Worm (Caenorhabditis elegans) whole organism, L1 larva: ENCODE results near the gene C25F9.13.

ENCODE experiments used
- C04F5.9 ChIP-seq: sonication (generic microtip); optimal IDR thresholded peaks from 2 replicates; lab custom pipeline; 2016; ENCODE audit warnings: missing genetic modification characterization, missing compliant biosample characterization
- Y116A8C.19 ChIP-seq: sonication (generic microtip); optimal IDR thresholded peaks from 2 replicates; lab custom pipeline; 2016; ENCODE audit warnings: missing compliant biosample characterization, missing genetic modification characterization, borderline replicate concordance
- aha-1 ChIP-seq: fragments of 150-350 bp; optimal IDR thresholded peaks from 2 replicates; lab custom pipeline; 2014; ENCODE audit warnings: missing biosample characterization, missing genetic modification characterization
- alr-1 ChIP-seq: fragments of 200-800 bp; sonication (Bioruptor generic); optimal IDR thresholded peaks from 2 replicates; lab custom pipeline; 2018; ENCODE audit warnings: borderline replicate concordance, mild to moderate bottlenecking, missing genetic modification characterization, missing compliant biosample characterization
- aly-2 ChIP-seq: fragments of 150-350 bp; optimal IDR thresholded peaks from 2 replicates; lab custom pipeline; 2014; ENCODE audit warnings: missing biosample characterization, missing genetic modification characterization
- ceh-8 ChIP-seq: fragments of 200-800 bp; sonication (Bioruptor generic); optimal IDR thresholded peaks from 2 replicates; lab custom pipeline; 2018; ENCODE audit warnings: mild to moderate bottlenecking, missing genetic modification characterization, moderate library complexity, missing compliant biosample characterization
- efl-1 ChIP-seq, 4 experiments: fragments of 150-350 bp; optimal IDR thresholded peaks in 3 of 4; peaks in 1 of 4; 1 replicate in 1 of 4; 2 replicates in 3 of 4; lab custom pipeline; 2014; ENCODE audit warnings: missing biosample characterization in 2 of 4, missing genetic modification characterization in 2 of 4, missing genetic modification reagents in 2 of 4
- egl-13 ChIP-seq: sonication (generic microtip); optimal IDR thresholded peaks from 2 replicates; lab custom pipeline; 2016; ENCODE audit warnings: missing genotype, missing genetic modification reagents, missing genetic modification characterization, missing compliant biosample characterization
- elt-3 ChIP-seq, 6 experiments: fragments of 150-350 bp in 1 of 6; sonication (generic microtip); optimal IDR thresholded peaks; 2 replicates each; lab custom pipeline; 2017 to 2018; ENCODE audit warnings: missing biosample characterization in 6 of 6, missing genetic modification characterization in 6 of 6, inconsistent platforms in 1 of 6
- ets-5 ChIP-seq: fragments of 200-800 bp; sonication (Bioruptor generic); IDR thresholded peaks from 2 replicates; pipeline ENCODE4 v1.3.6; 2022; ENCODE audit warnings: missing genetic modification characterization, missing compliant biosample characterization
- fkh-10 ChIP-seq: sonication (generic microtip); optimal IDR thresholded peaks from 2 replicates; lab custom pipeline; 2017; ENCODE audit warnings: missing biosample characterization, missing genetic modification reagents, missing genetic modification characterization
- fkh-4 ChIP-seq: sonication (generic microtip); optimal IDR thresholded peaks from 2 replicates; lab custom pipeline; 2016; ENCODE audit warnings: missing compliant biosample characterization, missing genetic modification characterization, borderline replicate concordance
- irx-1 ChIP-seq: sonication (generic microtip); optimal IDR thresholded peaks from 2 replicates; lab custom pipeline; 2016; ENCODE audit warnings: missing genetic modification characterization, missing compliant biosample characterization
- isw-1 ChIP-seq: fragments of 200-800 bp; sonication (Bioruptor generic); IDR thresholded peaks from 2 replicates; pipeline ENCODE4 v1.3.6; 2022; ENCODE audit warnings: missing genetic modification characterization, missing compliant biosample characterization
- lin-39 ChIP-seq: fragments of 150-350 bp; optimal IDR thresholded peaks from 2 replicates; lab custom pipeline; 2014; ENCODE audit warnings: missing biosample characterization, missing genetic modification reagents, missing genetic modification characterization
- mab-9 ChIP-seq: fragments of 200-800 bp; sonication (Bioruptor generic); IDR thresholded peaks from 2 replicates; pipeline ENCODE4 v1.3.6; 2022; ENCODE audit warnings: missing genetic modification reagents, missing genetic modification characterization, missing compliant biosample characterization
- mdl-1 ChIP-seq, 2 experiments: fragments of 150-350 bp; optimal IDR thresholded peaks; 2 replicates each; lab custom pipeline; 2014 to 2017; ENCODE audit warnings: missing biosample characterization in 2 of 2, missing genetic modification characterization in 2 of 2, inconsistent platforms in 1 of 2
- mef-2 ChIP-seq: fragments of 150-350 bp; optimal IDR thresholded peaks from 2 replicates; lab custom pipeline; 2014; ENCODE audit warnings: missing biosample characterization, missing genetic modification characterization
- nhr-12 ChIP-seq: sonication (generic microtip); optimal IDR thresholded peaks from 2 replicates; lab custom pipeline; 2017; ENCODE audit warnings: missing biosample characterization, missing genetic modification characterization
- nhr-237 ChIP-seq: fragments of 150-350 bp; optimal IDR thresholded peaks from 2 replicates; lab custom pipeline; 2014; ENCODE audit warnings: missing biosample characterization, missing genetic modification characterization
- nhr-71 ChIP-seq: sonication (generic microtip); optimal IDR thresholded peaks from 2 replicates; lab custom pipeline; 2016; ENCODE audit warnings: mild to moderate bottlenecking, missing genetic modification characterization, moderate library complexity, missing compliant biosample characterization
- nhr-76 ChIP-seq: sonication (generic microtip); optimal IDR thresholded peaks from 2 replicates; lab custom pipeline; 2017; ENCODE audit warnings: missing biosample characterization, missing genetic modification characterization
- nhr-85 ChIP-seq: sonication (generic microtip); peaks from one replicate; lab custom pipeline; 2016; ENCODE audit warnings: missing genetic modification characterization, inconsistent platforms, missing compliant biosample characterization
- rnt-1 ChIP-seq: sonication (generic microtip); optimal IDR thresholded peaks from 2 replicates; lab custom pipeline; 2016; ENCODE audit warnings: mild to moderate bottlenecking, missing genetic modification characterization, moderate library complexity, missing compliant biosample characterization
- sptf-1 ChIP-seq: fragments of 150-350 bp; optimal IDR thresholded peaks from 2 replicates; lab custom pipeline; 2014; ENCODE audit warnings: missing biosample characterization, missing genetic modification characterization
- sup-37 ChIP-seq: fragments of 200-800 bp; sonication (Bioruptor generic); optimal IDR thresholded peaks from 2 replicates; lab custom pipeline; 2018; ENCODE audit warnings: mild to moderate bottlenecking, missing genetic modification characterization, missing compliant biosample characterization
- tbx-2 ChIP-seq: sonication (generic microtip); optimal IDR thresholded peaks from 2 replicates; lab custom pipeline; 2016; ENCODE audit warnings: missing genetic modification characterization, missing compliant biosample characterization
- unc-62 ChIP-seq: fragments of 150-350 bp; optimal IDR thresholded peaks from 2 replicates; lab custom pipeline; 2014; ENCODE audit warnings: missing biosample characterization, missing genetic modification reagents, missing genetic modification characterization
- unc-86 ChIP-seq: sonication (generic microtip); optimal IDR thresholded peaks from 2 replicates; lab custom pipeline; 2016; ENCODE audit warnings: missing genetic modification characterization, missing compliant biosample characterization
- vab-15 ChIP-seq: sonication (generic microtip); optimal IDR thresholded peaks from 2 replicates; lab custom pipeline; 2017; ENCODE audit warnings: missing genotype, mild to moderate bottlenecking, missing genetic modification characterization, missing compliant biosample characterization
- xbp-1 ChIP-seq: sonication (generic microtip); optimal IDR thresholded peaks from 2 replicates; lab custom pipeline; 2016; ENCODE audit warnings: missing genetic modification characterization, missing compliant biosample characterization
- zag-1 ChIP-seq: fragments of 150-350 bp; optimal IDR thresholded peaks from 2 replicates; lab custom pipeline; 2014; ENCODE audit warnings: missing biosample characterization, missing genetic modification characterization
- zip-4 ChIP-seq: fragments of 200-800 bp; sonication (Bioruptor generic); optimal IDR thresholded peaks from 2 replicates; lab custom pipeline; 2018; ENCODE audit warnings: mild to moderate bottlenecking, missing genetic modification characterization, moderate library complexity, missing compliant biosample characterization
- ztf-11 ChIP-seq, 2 experiments: sonication (generic microtip); optimal IDR thresholded peaks; 2 replicates each; lab custom pipeline; 2016 to 2017; ENCODE audit warnings: missing genetic modification characterization in 2 of 2, missing biosample characterization in 1 of 2, missing compliant biosample characterization in 1 of 2

Gene C25F9.13

ce11 chrV:19371253-19371652, 27.5 kb downstream of the C25F9.13 start, which contains the start of gene Y43F8A.2:
Gene Y43F8A.2 (plus strand): TSS chrV:19371553.
- no peak for TF ChIP-seq alr-1
- no peak for TF ChIP-seq isw-1 (GFP tag; lab: Robert Waterston, UW)
- no peak for TF ChIP-seq nhr-71 (tag; lab: Kevin White, UChicago)
- no peak for TF ChIP-seq zip-4 (GFP tag; lab: Kevin White, UChicago)
- no peak for TF ChIP-seq xbp-1
- no peak for TF ChIP-seq aha-1 (tag; lab: Kevin White, UChicago)
- no peak for TF ChIP-seq fkh-4 (tag; lab: Kevin White, UChicago)
- no peak for TF ChIP-seq aly-2 (tag; lab: Kevin White, UChicago)
- TF ChIP-seq unc-62 (GFP tag; lab: Kevin White, UChicago) = no peak
- no peak for TF ChIP-seq ztf-11 (tag; optimal IDR thresholded peaks at IDR 0.05; lab: Kevin White, UChicago)
- no peak for TF ChIP-seq tbx-2 (tag; lab: Kevin White, UChicago)
- TF ChIP-seq zag-1 (tag; lab: Kevin White, UChicago) = no peak
- TF ChIP-seq mef-2 = no peak
- TF ChIP-seq nhr-76 (tag; lab: Kevin White, UChicago) = no peak

DNA sequence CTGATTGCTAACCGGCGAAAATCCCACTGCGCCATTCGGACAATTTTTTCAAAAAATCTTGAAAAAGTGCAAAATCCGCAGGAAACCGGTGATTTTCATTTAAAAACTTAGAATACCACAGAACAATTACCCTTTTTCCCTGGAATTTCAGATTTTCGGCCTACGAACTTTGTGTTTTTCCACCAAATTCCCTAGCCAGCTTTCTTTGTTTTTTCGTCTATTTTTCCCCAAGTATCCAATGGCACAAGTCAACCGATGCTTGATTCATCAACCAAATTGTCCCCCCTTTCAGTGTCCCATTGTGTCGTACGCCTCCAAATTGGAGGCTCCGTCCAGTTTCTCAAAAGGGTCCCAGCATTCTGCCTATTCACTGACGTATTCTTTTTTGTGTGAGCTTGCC, 28.6 kb downstream of the C25F9.13 start, which contains the start of gene Y43F8A.1:
Y43F8A.1 (plus strand) TSS at position 301 of the 400 bp plus-strand sequence.
- TF ChIP-seq nhr-12 (tag; lab: Kevin White, UChicago) = no peak
- no peak for TF ChIP-seq xbp-1

- TF ChIP-seq sptf-1 (tag; lab: Kevin White, UChicago) = no peak
- no peak for TF ChIP-seq ets-5 (GFP tag; lab: Robert Waterston, UW)
- TF ChIP-seq mdl-1 (tag; optimal IDR thresholded peaks at IDR 0.05; lab: Kevin White, UChicago) = no peak
- no peak for TF ChIP-seq C04F5.9 (tag; lab: Kevin White, UChicago)
- no peak for TF ChIP-seq nhr-237 (tag; lab: Kevin White, UChicago)
Observed at ce11 chrV:19362568-19362967, 36.2 kb downstream of the C25F9.13 start, which contains the start of gene C14B4.2. Gene C14B4.2 (minus strand): TSS chrV:19362668.

ce11 chrV:19358039-19358438, 40.7 kb downstream of the C25F9.13 start:
- TF ChIP-seq vab-15 (tag; lab: Kevin White, UChicago) (no peak), lin-39 (tag; lab: Kevin White, UChicago) (no peak), mab-9 (GFP tag; lab: Robert Waterston, UW) (no peak), elt-3 (tag; optimal IDR thresholded peaks at IDR 0.05; lab: Kevin White, UChicago) (no peak), fkh-10 (GFP tag; lab: Kevin White, UChicago) (no peak), efl-1 (optimal IDR thresholded peaks at IDR 0.05; lab: Kevin White, UChicago) (no peak), efl-1 (GFP tag; optimal IDR thresholded peaks at IDR 0.05 in 1 of 2; lab: Kevin White, UChicago) (no peak), unc-86 (tag; lab: Kevin White, UChicago) (no peak), ceh-8 (GFP tag; lab: Kevin White, UChicago) (no peak), Y116A8C.19 (tag; lab: Kevin White, UChicago) (no peak), irx-1 (tag; lab: Kevin White, UChicago) (no peak), nhr-85 (tag; lab: Kevin White, UChicago) (no peak), egl-13 (tag; lab: Kevin White, UChicago) (no peak), sup-37 (no peak), ets-5 (GFP tag; lab: Robert Waterston, UW) (no peak)

DNA sequence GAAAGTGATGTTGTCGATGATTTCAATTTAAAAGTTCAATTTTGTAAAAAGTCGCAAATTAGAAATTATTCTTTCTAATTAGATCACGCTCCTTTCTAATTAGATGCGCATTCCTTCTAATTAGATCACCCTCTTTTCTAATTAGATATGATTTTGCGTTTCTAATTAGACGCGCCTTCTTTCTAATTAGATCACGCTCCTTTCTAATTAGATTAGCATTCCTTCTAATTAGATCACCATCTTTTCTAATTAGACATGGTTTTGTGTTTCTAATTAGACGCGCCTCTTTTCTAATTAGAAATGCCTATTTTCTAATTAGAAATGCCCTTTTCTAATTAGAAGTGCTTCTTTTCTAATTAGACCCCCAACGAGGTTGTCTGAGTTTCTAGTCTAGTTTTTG, 42.1 kb downstream of the C25F9.13 start:
- no peak for TF ChIP-seq mab-9 (GFP tag; lab: Robert Waterston, UW)
- TF ChIP-seq rnt-1 = no peak
- TF ChIP-seq irx-1 (tag; lab: Kevin White, UChicago) = no peak
- no peak for TF ChIP-seq Y116A8C.19 (tag; lab: Kevin White, UChicago)
- TF ChIP-seq nhr-76 (tag; lab: Kevin White, UChicago) = no peak
